Fruit fly (Drosophila melanogaster) whole organism, embryonic: ENCODE measurements around the gene Dlip1.
A peak's percentile ranks its signal among the peaks of the same experiment; 100 is the strongest.

Experiments
- Atf6 ChIP-seq: fragments of 200-800 bp; sonication (Bioruptor generic); IDR thresholded peaks from 2 replicates; pipeline ENCODE4 v1.3.6; 2022; ENCODE audit warnings: missing biosample characterization, missing genetic modification characterization
- Bteb2 ChIP-seq: fragments of 200-800 bp; sonication (Bioruptor generic); optimal IDR thresholded peaks from 2 replicates; lab custom pipeline; 2016; ENCODE audit warnings: missing biosample characterization, missing genetic modification characterization
- CG10431 ChIP-seq: fragments of 200-800 bp; sonication (Bioruptor generic); optimal IDR thresholded peaks from 3 replicates; lab custom pipeline; 2018; ENCODE audit warnings: missing biosample characterization, mild to moderate bottlenecking, missing genetic modification characterization
- CG11093 ChIP-seq: fragments of 200-800 bp; sonication (Bioruptor generic); IDR thresholded peaks from 3 replicates; pipeline ENCODE4 v1.3.6; 2022; ENCODE audit warnings: missing biosample characterization, missing genetic modification characterization
- CG11398 ChIP-seq: fragments of 200-800 bp; sonication (Bioruptor generic); optimal IDR thresholded peaks from 2 replicates; lab custom pipeline; 2016; ENCODE audit warnings: missing biosample characterization, missing genetic modification characterization
- CG13296 ChIP-seq: fragments of 200-800 bp; sonication (Bioruptor generic); optimal IDR thresholded peaks from 3 replicates; lab custom pipeline; 2018; ENCODE audit warnings: missing biosample characterization, mild to moderate bottlenecking, missing genetic modification characterization
- CG2129 ChIP-seq: fragments of 200-800 bp; sonication (Bioruptor generic); IDR thresholded peaks from 2 replicates; pipeline ENCODE4 v1.3.6; 2022; ENCODE audit warnings: missing biosample characterization, missing genetic modification characterization; ENCODE audit not compliant: partially characterized antibody
- CG2199 ChIP-seq: fragments of 200-800 bp; sonication (Bioruptor generic); IDR thresholded peaks from 3 replicates; pipeline ENCODE4 v1.3.6; 2022; ENCODE audit warnings: missing biosample characterization, missing genetic modification characterization
- CG2202 ChIP-seq: fragments of 200-800 bp; sonication (Bioruptor generic); optimal IDR thresholded peaks from 2 replicates; lab custom pipeline; 2018; ENCODE audit warnings: missing biosample characterization, mild to moderate bottlenecking, missing genetic modification characterization
- CG3407 ChIP-seq: fragments of 200-800 bp; sonication (Bioruptor generic); optimal IDR thresholded peaks from 2 replicates; lab custom pipeline; 2018; ENCODE audit warnings: missing biosample characterization, mild to moderate bottlenecking, missing genetic modification characterization
- CG34224 ChIP-seq: fragments of 200-800 bp; sonication (Bioruptor generic); IDR thresholded peaks from 3 replicates; pipeline ENCODE4 v1.3.6; 2022; ENCODE audit warnings: missing biosample characterization, missing genetic modification characterization; ENCODE audit not compliant: partially characterized antibody
- CG4617 ChIP-seq: fragments of 200-800 bp; sonication (Bioruptor generic); optimal IDR thresholded peaks from 3 replicates; lab custom pipeline; 2016; ENCODE audit warnings: missing biosample characterization, missing genetic modification characterization, borderline replicate concordance
- CG4707 ChIP-seq: fragments of 200-800 bp; sonication (Bioruptor generic); optimal IDR thresholded peaks from 2 replicates; lab custom pipeline; 2018; ENCODE audit warnings: missing biosample characterization, mild to moderate bottlenecking, missing genetic modification characterization, moderate library complexity
- CG4820 ChIP-seq: fragments of 200-800 bp; sonication (Bioruptor generic); optimal IDR thresholded peaks from 3 replicates; lab custom pipeline; 2016; ENCODE audit warnings: missing biosample characterization, missing genetic modification characterization
- CG8478 ChIP-seq: fragments of >200 bp; optimal IDR thresholded peaks from 2 replicates; lab custom pipeline; 2018
- CG8924 ChIP-seq: fragments of 200-800 bp; optimal IDR thresholded peaks from 3 replicates; lab custom pipeline; 2019; ENCODE audit warnings: missing biosample characterization, mild to moderate bottlenecking, missing genetic modification characterization, moderate library complexity
- CG9215 ChIP-seq: fragments of 200-800 bp; sonication (Bioruptor generic); IDR thresholded peaks from 2 replicates; pipeline ENCODE4 v1.3.6; 2022; ENCODE audit warnings: missing biosample characterization, missing genetic modification characterization
- CG9797 ChIP-seq: fragments of 200-800 bp; sonication (Bioruptor generic); optimal IDR thresholded peaks from 3 replicates; lab custom pipeline; 2018; ENCODE audit warnings: missing biosample characterization, mild to moderate bottlenecking, missing genetic modification characterization
- CG9817 ChIP-seq: fragments of 200-800 bp; sonication (Bioruptor generic); optimal IDR thresholded peaks from 2 replicates; lab custom pipeline; 2018; ENCODE audit warnings: missing biosample characterization, mild to moderate bottlenecking, missing genetic modification characterization, moderate library complexity
- CG9876 ChIP-seq: fragments of 200-800 bp; sonication (Bioruptor generic); optimal IDR thresholded peaks from 2 replicates; lab custom pipeline; 2016; ENCODE audit warnings: missing biosample characterization, missing genetic modification characterization
- Camta ChIP-seq: fragments of 200-800 bp; sonication (Bioruptor generic); optimal IDR thresholded peaks from 2 replicates; lab custom pipeline; 2016; ENCODE audit warnings: missing biosample characterization, missing genetic modification characterization
- Chrac-16 ChIP-seq: fragments of 200-800 bp; sonication (Bioruptor generic); optimal IDR thresholded peaks from 3 replicates; lab custom pipeline; 2016; ENCODE audit warnings: missing biosample characterization, missing genetic modification characterization
- CrebB ChIP-seq: fragments of 200-800 bp; sonication (Bioruptor generic); optimal IDR thresholded peaks from 3 replicates; lab custom pipeline; 2018; ENCODE audit warnings: missing biosample characterization, mild to moderate bottlenecking, missing genetic modification characterization
- Ets65A ChIP-seq: fragments of 200-800 bp; sonication (Bioruptor generic); peaks from one replicate; lab custom pipeline; 2016; ENCODE audit warnings: missing biosample characterization, missing genetic modification characterization
- Fer2 ChIP-seq: fragments of 200-800 bp; sonication (Bioruptor generic); optimal IDR thresholded peaks from 2 replicates; lab custom pipeline; 2018; ENCODE audit warnings: missing biosample characterization, mild to moderate bottlenecking, missing genetic modification characterization, moderate library complexity
- HmgD ChIP-seq: fragments of 200-800 bp; sonication (Bioruptor generic); optimal IDR thresholded peaks from 3 replicates; lab custom pipeline; 2016; ENCODE audit warnings: missing biosample characterization, missing genetic modification characterization
- NFAT ChIP-seq: fragments of 200-800 bp; sonication (Bioruptor generic); IDR thresholded peaks from 2 replicates; pipeline ENCODE4 v1.3.6; 2022; ENCODE audit warnings: missing biosample characterization, missing genetic modification characterization
- NfI ChIP-seq: fragments of 200-800 bp; sonication (Bioruptor generic); optimal IDR thresholded peaks from 3 replicates; lab custom pipeline; 2018; ENCODE audit warnings: missing biosample characterization, mild to moderate bottlenecking, missing genetic modification characterization, moderate library complexity
- Poxn ChIP-seq: fragments of 200-800 bp; sonication (Bioruptor generic); IDR thresholded peaks from 2 replicates; pipeline ENCODE4 v1.3.6; 2022; ENCODE audit warnings: missing biosample characterization, missing genetic modification characterization
- Spps ChIP-seq: fragments of 200-800 bp; sonication (Bioruptor generic); optimal IDR thresholded peaks from 2 replicates; lab custom pipeline; 2018; ENCODE audit warnings: missing biosample characterization, mild to moderate bottlenecking, missing genetic modification characterization
- Sry-β ChIP-seq: fragments of 200-800 bp; sonication (Bioruptor generic); optimal IDR thresholded peaks from 2 replicates; lab custom pipeline; 2018; ENCODE audit warnings: missing biosample characterization, mild to moderate bottlenecking, missing genetic modification characterization, moderate library complexity
- YL-1 ChIP-seq: fragments of 200-800 bp; sonication (Bioruptor generic); optimal IDR thresholded peaks from 3 replicates; lab custom pipeline; 2017; ENCODE audit warnings: missing biosample characterization, mild to moderate bottlenecking, missing genetic modification characterization
- ab ChIP-seq: fragments of 200-800 bp; sonication (Bioruptor generic); optimal IDR thresholded peaks from 2 replicates; lab custom pipeline; 2016; ENCODE audit warnings: missing biosample characterization, missing genetic modification characterization
- ap ChIP-seq: fragments of 200-800 bp; sonication (Bioruptor generic); IDR thresholded peaks from 2 replicates; pipeline ENCODE4 v1.3.6; 2022; ENCODE audit warnings: missing biosample characterization, missing genetic modification characterization
- dm ChIP-seq: fragments of 200-800 bp; sonication (Bioruptor generic); optimal IDR thresholded peaks from 3 replicates; lab custom pipeline; 2016; ENCODE audit warnings: missing biosample characterization, missing genetic modification characterization
- fd102C ChIP-seq: fragments of 200-800 bp; sonication (Bioruptor generic); optimal IDR thresholded peaks from 2 replicates; lab custom pipeline; 2018; ENCODE audit warnings: missing biosample characterization, mild to moderate bottlenecking, missing genetic modification characterization, moderate library complexity
- fd3F ChIP-seq: fragments of 200-800 bp; sonication (Bioruptor generic); optimal IDR thresholded peaks from 2 replicates; lab custom pipeline; 2018; ENCODE audit warnings: missing biosample characterization, mild to moderate bottlenecking, missing genetic modification characterization, moderate library complexity
- ftz-f1 ChIP-seq: fragments of 200-800 bp; sonication (Bioruptor generic); optimal IDR thresholded peaks from 2 replicates; lab custom pipeline; 2016; ENCODE audit warnings: missing biosample characterization, missing genetic modification characterization
- gce ChIP-seq: fragments of 200-800 bp; sonication (Bioruptor generic); IDR thresholded peaks from 3 replicates; pipeline ENCODE4 v1.3.6; 2022; ENCODE audit warnings: missing biosample characterization, missing genetic modification characterization
- jigr1 ChIP-seq: fragments of 200-800 bp; sonication (Bioruptor generic); IDR thresholded peaks from 3 replicates; pipeline ENCODE4 v1.3.6; 2022; ENCODE audit warnings: missing biosample characterization, missing genetic modification characterization
- maf-S ChIP-seq: fragments of 200-800 bp; sonication (Bioruptor generic); optimal IDR thresholded peaks from 2 replicates; lab custom pipeline; 2016; ENCODE audit warnings: missing biosample characterization, missing genetic modification characterization
- nom ChIP-seq: fragments of 200-800 bp; sonication (Bioruptor generic); optimal IDR thresholded peaks from 2 replicates; lab custom pipeline; 2017; ENCODE audit warnings: missing biosample characterization, missing genetic modification characterization, mild to moderate bottlenecking, moderate library complexity, missing genetic modification reagents
- odd ChIP-seq: fragments of 200-800 bp; sonication (Bioruptor generic); optimal IDR thresholded peaks from 2 replicates; lab custom pipeline; 2017; ENCODE audit warnings: missing biosample characterization, mild to moderate bottlenecking, missing genetic modification characterization
- onecut ChIP-seq: fragments of 200-800 bp; sonication (Bioruptor generic); IDR thresholded peaks from 2 replicates; pipeline ENCODE4 v1.3.6; 2022; ENCODE audit warnings: missing biosample characterization, missing genetic modification characterization
- otp ChIP-seq: fragments of 200-800 bp; sonication (Bioruptor generic); IDR thresholded peaks from 3 replicates; pipeline ENCODE4, ENCODE4 v1.3.6; 2022; ENCODE audit warnings: missing biosample characterization, missing genetic modification characterization
- sna ChIP-seq: fragments of 200-800 bp; sonication (Bioruptor generic); IDR thresholded peaks from 2 replicates; pipeline ENCODE4 v1.3.6; 2022; ENCODE audit warnings: missing biosample characterization, missing genetic modification characterization; ENCODE audit not compliant: partially characterized antibody
- tll ChIP-seq, 2 experiments: fragments of 200-800 bp in 1 of 2; fragments of >200 bp in 1 of 2; sonication (Bioruptor generic) in 1 of 2; optimal IDR thresholded peaks; 2 replicates each; lab custom pipeline; 2017 to 2019; ENCODE audit warnings: missing biosample characterization in 2 of 2, missing genetic modification characterization in 2 of 2, mild to moderate bottlenecking in 1 of 2, moderate library complexity in 1 of 2
- trem ChIP-seq: fragments of 200-800 bp; optimal IDR thresholded peaks from 3 replicates; lab custom pipeline; 2019; ENCODE audit warnings: missing biosample characterization, mild to moderate bottlenecking, missing genetic modification characterization, moderate library complexity
- ttk ChIP-seq: fragments of 200-800 bp; sonication (Bioruptor generic); IDR thresholded peaks from 2 replicates; pipeline ENCODE4 v2.1.2; 2022; ENCODE audit warnings: missing biosample characterization, missing genetic modification characterization
- wek ChIP-seq: fragments of 200-800 bp; sonication (Bioruptor generic); optimal IDR thresholded peaks from 3 replicates; lab custom pipeline; 2018; ENCODE audit warnings: missing biosample characterization, mild to moderate bottlenecking, missing genetic modification characterization, moderate library complexity
- wor ChIP-seq: fragments of 200-800 bp; sonication (Bioruptor generic); IDR thresholded peaks from 2 replicates; pipeline ENCODE4 v1.3.6; 2022; ENCODE audit warnings: missing biosample characterization, missing genetic modification characterization

The Dlip1 gene

dm6 chrX:9152127-9152598 is 6.3 kb upstream of the Dlip1 start (continued):
- TF ChIP-seq CG2199 (GFP tag; lab: Robert Waterston, UW) (0 out of 3 replicates have a peak, but pooled peaks have one; percentile 62), jigr1 (GFP tag; lab: Robert Waterston, UW) (no peak), Poxn (GFP tag; lab: Robert Waterston, UW) (no peak), Sry-β (GFP tag; lab: Kevin White, UChicago) (no peak), Fer2 (no peak), Chrac-16 (GFP tag; lab: Kevin White, UChicago) (peak; percentile 24), wor (GFP tag; lab: Robert Waterston, UW) (no peak), CG11093 (GFP tag; lab: Robert Waterston, UW) (no peak), CG9797 (GFP tag; lab: Kevin White, UChicago) (no peak), Atf6 (GFP tag; lab: Robert Waterston, UW) (peak; percentile 56), CG4707 (GFP tag; lab: Kevin White, UChicago) (no peak), tll (GFP tag; optimal IDR thresholded peaks at IDR 0.05; lab: Kevin White, UChicago) (peak in 1 of 2 experiments; percentile 22), trem (peak; percentile 41), CG9876 (peak; percentile 23), otp (GFP tag; lab: Robert Waterston, UW) (no peak), CG8924 (tag; lab: Kevin White, UChicago) (peak; percentile 31), Camta (GFP tag; lab: Kevin White, UChicago) (no peak), ttk (GFP tag; lab: Robert Waterston, UW) (0 out of 2 replicates have a peak, but pooled peaks have one; percentile 22), sna (GFP tag; lab: Robert Waterston, UW) (no peak), CG8478 (no peak), CrebB (tag; lab: Kevin White, UChicago) (peak; percentile 12), gce (GFP tag; lab: Robert Waterston, UW) (no peak), nom (GFP tag; lab: Kevin White, UChicago) (peak; percentile 72), maf-S (GFP tag; lab: Kevin White, UChicago) (no peak), ab (GFP tag; lab: Kevin White, UChicago) (no peak), CG4820 (GFP tag; lab: Kevin White, UChicago) (no peak), CG13296 (GFP tag; lab: Kevin White, UChicago) (peak; percentile 40), CG9215 (GFP tag; lab: Robert Waterston, UW) (no peak), odd (GFP tag; lab: Kevin White, UChicago) (no peak), ftz-f1 (GFP tag; lab: Kevin White, UChicago) (peak; percentile 96), dm (GFP tag; lab: Kevin White, UChicago) (peak; percentile 12), CG34224 (GFP tag; lab: Robert Waterston, UW) (no peak; the same call in 2 of the 3 replicates), Ets65A (peak; percentile 1), HmgD (GFP tag; lab: Kevin White, UChicago) (peak; percentile 44), wek (no peak), CG11398 (GFP tag; lab: Kevin White, UChicago) (no peak), onecut (GFP tag; lab: Robert Waterston, UW) (peak; percentile 71; the same call in 1 of the 2 replicates), ap (GFP tag; lab: Robert Waterston, UW) (no peak), NfI (GFP tag; lab: Kevin White, UChicago) (peak; percentile 19), CG3407 (GFP tag; lab: Kevin White, UChicago) (no peak), Bteb2 (peak; percentile 17), CG2202 (tag; lab: Kevin White, UChicago) (no peak), Spps (tag; lab: Kevin White, UChicago) (no peak), CG2129 (GFP tag; lab: Robert Waterston, UW) (no peak), YL-1 (GFP tag; lab: Kevin White, UChicago) (peak; percentile 58), NFAT (GFP tag; lab: Robert Waterston, UW) (no peak), fd102C (GFP tag; lab: Kevin White, UChicago) (no peak), CG4617 (GFP tag; lab: Kevin White, UChicago) (no peak), fd3F (GFP tag; lab: Kevin White, UChicago) (peak; percentile 41), CG9817 (no peak), CG10431 (peak; percentile 16)
